Fruit fly (Drosophila melanogaster) Kc167 (cell line): ENCODE results near the gene Elovl7.

ENCODE experiments used
- Myc ChIP-seq: fragments of >200 bp; optimal IDR thresholded peaks from 2 replicates; lab custom pipeline; 2017; ENCODE audit warnings: missing external identifiers
- Sin3A ChIP-seq: fragments of >200 bp; optimal IDR thresholded peaks from 2 replicates; lab custom pipeline; 2018; ENCODE audit warnings: missing external identifiers
- h ChIP-seq: fragments of >200 bp; optimal IDR thresholded peaks from 3 replicates; lab custom pipeline; 2018; ENCODE audit warnings: missing external identifiers
- insv ChIP-seq: fragments of >200 bp; optimal IDR thresholded peaks from 3 replicates; lab custom pipeline; 2018; ENCODE audit warnings: missing external identifiers
- psq ChIP-seq: fragments of >200 bp; optimal IDR thresholded peaks from 2 replicates; lab custom pipeline; 2017; ENCODE audit warnings: missing external identifiers
- ttk ChIP-seq: sonication (Bioruptor generic); optimal IDR thresholded peaks from 2 replicates; lab custom pipeline; 2017; ENCODE audit warnings: missing external identifiers

The Elovl7 gene

dm6 chr3R:8009080-8009620 lies 13.5 kb upstream of the Elovl7 start, which contains the start of the genes CG11052 and CG3223:
CG11052 (minus strand) TSS chr3R:8009297.
CG3223 (plus strand) TSS chr3R:8009400.
- TF ChIP-seq h (lab: Kevin White, UChicago): no peak
- no peak for TF ChIP-seq psq
- no peak for TF ChIP-seq insv (lab: Kevin White, UChicago)
- no peak for TF ChIP-seq Sin3A
- TF ChIP-seq Myc (lab: Kevin White, UChicago): no peak
- no peak for TF ChIP-seq ttk (lab: Kevin White, UChicago)

DNA sequence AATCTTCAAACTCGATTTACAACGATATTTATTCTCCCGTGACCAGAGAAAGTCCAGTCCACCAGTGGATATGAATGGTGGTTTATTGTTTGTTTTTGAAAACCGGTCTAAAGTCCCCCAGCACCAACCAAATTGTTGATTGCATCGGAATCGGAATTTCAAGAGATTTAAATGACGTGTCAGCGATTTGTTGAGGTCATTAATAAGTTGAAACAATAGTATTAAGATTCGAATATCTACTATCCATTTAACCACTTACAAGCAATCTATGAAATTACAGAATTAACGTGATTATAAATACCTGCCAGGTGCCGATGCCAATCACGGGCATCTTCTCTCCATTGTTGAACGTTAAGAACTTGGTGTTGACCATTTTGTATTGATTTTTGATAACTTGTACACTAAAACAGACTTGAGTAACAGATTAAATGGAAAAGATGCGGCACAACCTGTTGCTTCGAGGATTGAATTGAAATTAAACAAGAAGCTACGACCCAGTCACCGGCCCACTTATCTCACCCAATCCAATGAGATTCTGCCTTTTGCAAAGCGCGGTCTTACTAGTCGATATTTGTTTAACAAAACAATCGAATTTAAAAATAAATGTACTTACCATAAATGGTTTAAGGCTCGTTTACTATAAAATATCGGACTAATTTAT lies 12.1 kb upstream of the Elovl7 start, which contains the start of gene CG2767:
Gene CG2767 (minus strand): TSS at position 516 of the 661 bp plus-strand sequence.
- no peak for TF ChIP-seq ttk (lab: Kevin White, UChicago)
- no peak for TF ChIP-seq Sin3A
- TF ChIP-seq Myc (lab: Kevin White, UChicago): no peak

dm6 chr3R:8001074-8001669 lies 5.5 kb upstream of the Elovl7 start, which contains the start of the genes Kmn2 and CG2698:
Kmn2 (minus strand) TSS chr3R:8001309.
CG2698 (plus strand) TSS chr3R:8001562.
- no peak for TF ChIP-seq Sin3A

DNA sequence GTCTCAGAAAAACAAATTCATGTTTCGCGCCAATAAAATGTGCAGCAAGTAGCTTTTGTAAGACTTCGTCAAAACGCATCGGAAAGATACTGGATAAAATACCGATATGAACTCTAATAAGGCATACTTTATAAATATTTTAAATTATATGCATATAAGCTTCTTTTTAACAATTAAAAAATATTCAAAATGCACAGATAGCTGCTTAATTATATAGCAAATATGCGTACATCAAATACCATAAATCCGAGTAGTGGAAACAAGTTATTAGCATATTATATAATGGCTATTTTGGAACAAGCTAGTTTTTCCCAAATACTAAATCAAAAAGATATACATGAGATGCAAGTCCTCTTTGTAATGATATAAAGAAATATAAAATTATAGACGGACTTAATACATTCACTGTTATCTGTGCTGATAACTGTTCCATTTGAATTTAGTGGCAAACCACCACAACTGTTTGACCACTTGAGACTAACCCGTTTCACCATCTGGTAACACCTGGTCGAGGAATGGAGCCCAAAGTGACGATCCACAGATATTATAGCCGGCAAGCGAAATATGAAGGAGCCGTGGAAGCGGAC lies 4.0 kb upstream of the Elovl7 start, which contains the start of gene PIG-H:
Gene PIG-H (plus strand): TSS at position 303 of the 587 bp plus-strand sequence.
- TF ChIP-seq psq: no peak
- no peak for TF ChIP-seq h (lab: Kevin White, UChicago)
- no peak for TF ChIP-seq Sin3A
- no peak for TF ChIP-seq Myc (lab: Kevin White, UChicago)
- no peak for TF ChIP-seq insv (lab: Kevin White, UChicago)
- TF ChIP-seq ttk (lab: Kevin White, UChicago): no peak

- no peak for TF ChIP-seq Myc (lab: Kevin White, UChicago)
- TF ChIP-seq ttk (lab: Kevin White, UChicago): no peak
- no peak for TF ChIP-seq psq
- no peak for TF ChIP-seq insv (lab: Kevin White, UChicago)
- no peak for TF ChIP-seq Sin3A
- TF ChIP-seq h (lab: Kevin White, UChicago): no peak
These were observed 3.1 kb upstream of the Elovl7 start for dm6 chr3R:7998778-7999177.

dm6 chr3R:7994629-7995028 lies 1.0 kb downstream of the Elovl7 start:
- TF ChIP-seq h (lab: Kevin White, UChicago) (no peak), insv (lab: Kevin White, UChicago) (no peak), ttk (lab: Kevin White, UChicago) (no peak), Sin3A (no peak), psq (no peak), Myc (lab: Kevin White, UChicago) (no peak)

- TF ChIP-seq Sin3A (no peak), psq (no peak), ttk (lab: Kevin White, UChicago) (no peak), insv (lab: Kevin White, UChicago) (no peak), h (lab: Kevin White, UChicago) (no peak), Myc (lab: Kevin White, UChicago) (no peak)
These were observed 2.1 kb downstream of the Elovl7 start for dm6 chr3R:7993506-7993905.

dm6 chr3R:7992100-7992499 lies 3.6 kb downstream of the Elovl7 start:
- TF ChIP-seq ttk (lab: Kevin White, UChicago) (no peak), psq (no peak), insv (lab: Kevin White, UChicago) (no peak), Sin3A (no peak), Myc (lab: Kevin White, UChicago) (no peak), h (lab: Kevin White, UChicago) (no peak)

- TF ChIP-seq Sin3A: no peak
- no peak for TF ChIP-seq ttk (lab: Kevin White, UChicago)
- no peak for TF ChIP-seq psq
- no peak for TF ChIP-seq insv (lab: Kevin White, UChicago)
- no peak for TF ChIP-seq h (lab: Kevin White, UChicago)
- no peak for TF ChIP-seq Myc (lab: Kevin White, UChicago)
These were observed 4.2 kb downstream of the Elovl7 start for dm6 chr3R:7991446-7991845.

dm6 chr3R:7990799-7991423 lies 4.7 kb downstream of the Elovl7 start:
- no peak for TF ChIP-seq ttk (lab: Kevin White, UChicago)
- no peak for TF ChIP-seq h (lab: Kevin White, UChicago)
- no peak for TF ChIP-seq insv (lab: Kevin White, UChicago)
- TF ChIP-seq Myc (lab: Kevin White, UChicago): no peak
- no peak for TF ChIP-seq psq
- no peak for TF ChIP-seq Sin3A

DNA sequence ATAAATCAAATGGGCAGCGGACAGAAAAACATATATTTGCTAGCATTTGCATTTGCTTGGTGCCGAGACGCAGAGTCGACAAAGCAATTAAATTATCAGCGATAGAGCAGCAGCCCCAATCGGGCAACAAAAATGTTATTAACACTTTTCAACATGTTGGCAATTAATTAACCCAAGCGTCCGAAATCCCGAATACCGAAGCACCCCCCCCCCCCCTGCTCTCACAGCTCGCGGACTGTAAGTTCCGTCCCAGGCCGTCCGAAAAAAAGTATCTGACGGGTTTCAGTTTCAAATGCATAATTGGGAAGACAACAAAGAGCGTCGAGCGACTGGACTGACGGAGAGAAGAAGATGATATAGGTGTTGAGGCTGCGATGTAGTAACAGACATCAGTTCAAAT lies 5.4 kb downstream of the Elovl7 start:
- no peak for TF ChIP-seq insv (lab: Kevin White, UChicago)
- TF ChIP-seq psq: no peak
- TF ChIP-seq h (lab: Kevin White, UChicago): no peak
- TF ChIP-seq Sin3A: no peak
- TF ChIP-seq ttk (lab: Kevin White, UChicago): no peak
- no peak for TF ChIP-seq Myc (lab: Kevin White, UChicago)

DNA sequence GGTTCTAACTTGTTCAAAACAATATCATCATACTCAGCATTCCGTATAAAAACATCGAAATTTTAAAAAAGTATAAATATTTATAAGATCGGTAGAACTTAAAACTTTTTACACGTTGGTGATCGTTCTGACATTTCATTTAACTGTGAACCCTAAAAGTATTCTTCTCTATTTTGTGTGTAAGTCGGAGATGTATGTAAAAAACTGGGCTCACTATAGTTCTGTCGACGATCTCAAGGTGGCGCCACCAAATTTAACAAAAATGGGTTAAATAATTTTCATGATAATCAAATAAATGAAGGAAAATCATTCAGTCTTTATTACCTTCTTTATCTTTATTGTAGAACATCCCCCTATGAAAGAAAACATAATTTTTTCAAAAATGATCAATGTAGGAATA lies 14.3 kb downstream of the Elovl7 start:
- no peak for TF ChIP-seq Sin3A
- no peak for TF ChIP-seq psq
- no peak for TF ChIP-seq h (lab: Kevin White, UChicago)
- no peak for TF ChIP-seq insv (lab: Kevin White, UChicago)
- TF ChIP-seq ttk (lab: Kevin White, UChicago): no peak
- TF ChIP-seq Myc (lab: Kevin White, UChicago): no peak
